Worm (Caenorhabditis elegans): ENCODE results near the gene Y43F8A.2.

Y43F8A.2 gene

ce11 chrV:19371253-19371652 is at the start of gene Y43F8A.2:
Y43F8A.2 (plus strand) TSS chrV:19371553.
- TF ChIP-seq nhr-10 (tag; optimal IDR thresholded peaks at IDR 0.05) (no peak), unc-62 (GFP tag; optimal IDR thresholded peaks at IDR 0.05) (no peak), mdl-1 (tag; optimal IDR thresholded peaks at IDR 0.05) (no peak)

- no peak for TF ChIP-seq ztf-11 (tag; optimal IDR thresholded peaks at IDR 0.05)
- no peak for TF ChIP-seq ztf-4 (tag; optimal IDR thresholded peaks at IDR 0.05)
- TF ChIP-seq unc-55 (GFP tag; optimal IDR thresholded peaks at IDR 0.05), result no peak
- TF ChIP-seq ceh-82 (tag; optimal IDR thresholded peaks at IDR 0.05), result no peak
- no peak for TF ChIP-seq snpc-4 (tag; optimal IDR thresholded peaks at IDR 0.05)
- no peak for TF ChIP-seq skn-1 (tag; optimal IDR thresholded peaks at IDR 0.05)
- no peak for TF ChIP-seq nhr-129 (tag; optimal IDR thresholded peaks at IDR 0.05)
- TF ChIP-seq egl-27 (tag; optimal IDR thresholded peaks at IDR 0.05), result no peak
- no peak for TF ChIP-seq blmp-1 (tag; optimal IDR thresholded peaks at IDR 0.05; ENCODE audit: insufficient read depth)
- no peak for TF ChIP-seq gmeb-1 (tag; optimal IDR thresholded peaks at IDR 0.05)
- TF ChIP-seq ceh-16 (tag; optimal IDR thresholded peaks at IDR 0.05), result no peak
- TF ChIP-seq alr-1 (tag; optimal IDR thresholded peaks at IDR 0.05), result no peak
- no peak for TF ChIP-seq sma-9 (GFP tag; optimal IDR thresholded peaks at IDR 0.05)
- TF ChIP-seq sma-9 (tag; optimal IDR thresholded peaks at IDR 0.05), result no peak
- TF ChIP-seq Y55F3AM.14 (GFP tag; optimal IDR thresholded peaks at IDR 0.05), result no peak
- TF ChIP-seq unc-39 (tag; optimal IDR thresholded peaks at IDR 0.05), result no peak
Measured at ce11 chrV:19322387-19322786, 49.0 kb upstream of the Y43F8A.2 start, which contains the start of gene C43D7.4. C43D7.4 (minus strand) TSS chrV:19322487.

- TF ChIP-seq nhr-77 (tag; optimal IDR thresholded peaks at IDR 0.05), result no peak
- TF ChIP-seq ceh-16 (tag; optimal IDR thresholded peaks at IDR 0.05), result no peak
- TF ChIP-seq unc-62 (GFP tag; optimal IDR thresholded peaks at IDR 0.05), result no peak
- TF ChIP-seq ztf-1 (GFP tag; conservative IDR thresholded peaks at IDR 0.05), result no peak
- no peak for TF ChIP-seq ceh-82 (tag; optimal IDR thresholded peaks at IDR 0.05)
Measured at ce11 chrV:19325436-19325835, 45.9 kb upstream of the Y43F8A.2 start.

DNA sequence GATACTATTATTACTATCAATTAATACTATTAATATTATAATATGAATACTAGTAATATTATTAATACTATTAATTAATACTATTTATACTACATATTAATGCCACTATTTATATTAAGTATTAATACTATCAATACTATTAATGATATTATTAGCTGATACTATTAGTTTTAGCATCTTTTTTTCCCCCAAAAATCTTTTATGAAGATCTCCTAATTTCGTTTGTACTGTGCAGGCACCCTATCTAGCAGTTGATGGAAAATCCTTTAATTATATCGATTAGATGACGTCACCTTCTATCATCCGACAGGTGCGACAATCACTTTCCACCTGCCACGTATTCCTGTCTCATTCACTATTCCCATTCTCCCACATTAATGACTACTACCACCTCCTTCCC is 42.1 kb upstream of the Y43F8A.2 start, which contains the start of gene fbxb-65:
TSS of gene fbxb-65 (plus strand) at position 301 of the 400 bp plus-strand sequence.
- TF ChIP-seq nhr-77 (tag; optimal IDR thresholded peaks at IDR 0.05), result no peak
- TF ChIP-seq dmd-4 (tag; optimal IDR thresholded peaks at IDR 0.05), result no peak
- no peak for TF ChIP-seq crh-2 (tag; optimal IDR thresholded peaks at IDR 0.05)
- TF ChIP-seq nhr-6 (tag; optimal IDR thresholded peaks at IDR 0.05), result no peak
- no peak for TF ChIP-seq skn-1 (tag; optimal IDR thresholded peaks at IDR 0.05)

DNA sequence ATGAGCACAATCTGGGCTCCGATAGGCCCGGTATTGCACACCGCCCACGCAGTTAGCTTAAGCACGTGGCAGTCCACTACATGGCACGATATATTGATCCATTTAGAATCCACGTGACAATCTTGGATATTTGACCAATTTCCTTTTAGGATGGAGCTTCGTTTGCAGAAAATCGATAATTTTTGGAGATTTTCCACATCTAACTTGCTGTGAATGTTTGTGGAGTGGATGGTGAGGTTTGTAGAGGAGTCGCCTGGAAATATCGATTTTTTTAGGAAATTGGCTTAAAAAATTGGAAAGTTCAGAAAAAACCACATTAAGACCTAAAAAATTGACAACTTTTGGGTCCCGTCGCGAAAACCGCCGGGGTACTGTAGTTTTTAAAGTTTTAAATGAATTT is 34.0 kb upstream of the Y43F8A.2 start:
- TF ChIP-seq nhr-12 (tag; optimal IDR thresholded peaks at IDR 0.05) (no peak), crh-2 (tag; optimal IDR thresholded peaks at IDR 0.05) (no peak), nhr-23 (tag; optimal IDR thresholded peaks at IDR 0.05) (no peak), ztf-4 (tag; optimal IDR thresholded peaks at IDR 0.05) (no peak), gmeb-1 (tag; optimal IDR thresholded peaks at IDR 0.05) (no peak), unc-62 (GFP tag; optimal IDR thresholded peaks at IDR 0.05) (no peak), nhr-6 (tag; optimal IDR thresholded peaks at IDR 0.05) (no peak), unc-55 (GFP tag; optimal IDR thresholded peaks at IDR 0.05) (no peak), mbf-1 (tag; optimal IDR thresholded peaks at IDR 0.05) (no peak), nhr-77 (tag; optimal IDR thresholded peaks at IDR 0.05) (no peak), nhr-10 (tag; optimal IDR thresholded peaks at IDR 0.05) (no peak)

ce11 chrV:19351944-19352343 is 19.4 kb upstream of the Y43F8A.2 start:
- TF ChIP-seq unc-39 (tag; optimal IDR thresholded peaks at IDR 0.05) (no peak), Y55F3AM.14 (GFP tag; optimal IDR thresholded peaks at IDR 0.05) (no peak), nhr-129 (tag; optimal IDR thresholded peaks at IDR 0.05) (peak; percentile 15)

- TF ChIP-seq nhr-21 (tag; optimal IDR thresholded peaks at IDR 0.05), result no peak
- no peak for TF ChIP-seq nhr-129 (tag; optimal IDR thresholded peaks at IDR 0.05)
- no peak for TF ChIP-seq zag-1 (tag; optimal IDR thresholded peaks at IDR 0.05)
- no peak for TF ChIP-seq sem-4 (tag; optimal IDR thresholded peaks at IDR 0.05)
Measured at ce11 chrV:19354506-19354905, 16.8 kb upstream of the Y43F8A.2 start.

Data from whole organism, L2 larva.